Fruit fly (Drosophila melanogaster): ENCODE data around the gene Taf4.

- TF ChIP-seq CG8478 (optimal IDR thresholded peaks at IDR 0.05) (no peak), CTCF (optimal IDR thresholded peaks at IDR 0.05) (no peak)
Measured at dm6 chr3L:16153089-16153488, 40.1 kb downstream of the Taf4 start.
